Worm (Caenorhabditis elegans): ENCODE data around the gene F28H6.4.

F28H6.4 gene

DNA sequence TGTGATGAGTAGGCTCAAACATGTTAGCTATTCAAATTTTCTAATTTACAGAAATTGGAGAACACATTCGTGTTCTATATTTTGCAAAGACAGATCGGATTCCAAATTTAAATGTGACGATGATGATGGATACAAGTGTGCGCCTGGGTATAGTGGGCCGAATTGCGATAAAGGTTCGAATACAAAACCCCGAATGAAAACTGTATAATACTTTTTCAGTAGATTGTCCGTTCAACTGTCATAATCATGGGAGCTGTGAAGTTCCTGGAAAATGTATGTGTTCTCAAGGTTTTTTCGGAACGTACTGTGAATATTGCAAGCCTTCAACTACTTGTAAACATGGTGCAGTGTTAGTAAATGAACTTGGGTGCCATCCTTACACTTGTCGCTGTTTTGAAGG lies 36.7 kb upstream of the F28H6.4 start:
- TF ChIP-seq ceh-82 (tag; optimal IDR thresholded peaks at IDR 0.05) (no peak), zag-1 (tag; optimal IDR thresholded peaks at IDR 0.05) (no peak), elt-2 (tag; optimal IDR thresholded peaks at IDR 0.05) (no peak), unc-62 (GFP tag; optimal IDR thresholded peaks at IDR 0.05) (no peak), nhr-11 (tag; optimal IDR thresholded peaks at IDR 0.05) (no peak), elt-1 (tag; optimal IDR thresholded peaks at IDR 0.05) (no peak), lin-39 (tag; optimal IDR thresholded peaks at IDR 0.05) (no peak), nhr-76 (tag; optimal IDR thresholded peaks at IDR 0.05) (no peak), jun-1 (tag; optimal IDR thresholded peaks at IDR 0.05) (no peak), nfya-1 (tag; optimal IDR thresholded peaks at IDR 0.05; ENCODE audit: insufficient read depth) (no peak), aly-2 (tag; optimal IDR thresholded peaks at IDR 0.05) (no peak), lsy-12 (tag; optimal IDR thresholded peaks at IDR 0.05) (no peak), nhr-77 (tag; optimal IDR thresholded peaks at IDR 0.05) (no peak), ZK546.5 (tag; optimal IDR thresholded peaks at IDR 0.05) (no peak), egl-27 (tag; optimal IDR thresholded peaks at IDR 0.05) (no peak), snpc-4 (tag; optimal IDR thresholded peaks at IDR 0.05) (no peak), ztf-11 (tag; optimal IDR thresholded peaks at IDR 0.05) (no peak), daf-12 (tag; optimal IDR thresholded peaks at IDR 0.05) (no peak), nhr-25 (tag; optimal IDR thresholded peaks at IDR 0.05) (no peak)

ce11 chrX:14098618-14099118 lies 29.0 kb upstream of the F28H6.4 start, which contains the start of gene F16B12.4:
Gene F16B12.4, minus strand, starts transcription at chrX:14098668.
- TF ChIP-seq zag-1 (tag; optimal IDR thresholded peaks at IDR 0.05) (no peak), nfya-1 (tag; optimal IDR thresholded peaks at IDR 0.05; ENCODE audit: insufficient read depth) (peak; percentile 22), hmg-11 (tag; optimal IDR thresholded peaks at IDR 0.05) (peak; percentile 11), elt-2 (tag; optimal IDR thresholded peaks at IDR 0.05) (no peak), sea-2 (GFP tag; optimal IDR thresholded peaks at IDR 0.05) (no peak), nhr-43 (tag; optimal IDR thresholded peaks at IDR 0.05; ENCODE audit: poor library complexity, severe bottlenecking) (no peak), lsy-12 (tag; optimal IDR thresholded peaks at IDR 0.05) (no peak), ama-1 (optimal IDR thresholded peaks at IDR 0.05) (no peak), nhr-12 (tag; optimal IDR thresholded peaks at IDR 0.05) (no peak)

ce11 chrX:14101986-14102385 lies 25.7 kb upstream of the F28H6.4 start, which contains the start of gene F16B12.6:
Gene F16B12.6, plus strand, starts transcription at chrX:14102316.
- peak; percentile 89 for TF ChIP-seq pha-4 (tag; optimal IDR thresholded peaks at IDR 0.05)
- TF ChIP-seq nhr-23 (tag; optimal IDR thresholded peaks at IDR 0.05) = peak; percentile 69
- peak; percentile 47 for TF ChIP-seq lin-39 (tag; optimal IDR thresholded peaks at IDR 0.05)
- TF ChIP-seq nhr-25 (tag; optimal IDR thresholded peaks at IDR 0.05) = peak; percentile 80
- TF ChIP-seq fkh-10 (GFP tag; optimal IDR thresholded peaks at IDR 0.05) = no peak
- TF ChIP-seq egl-27 (tag; optimal IDR thresholded peaks at IDR 0.05) = no peak
- TF ChIP-seq sea-2 (GFP tag; optimal IDR thresholded peaks at IDR 0.05) = no peak
- no peak for TF ChIP-seq R02D3.7 (tag; optimal IDR thresholded peaks at IDR 0.05)
- TF ChIP-seq ama-1 (optimal IDR thresholded peaks at IDR 0.05) = peak; percentile 38
- no peak for TF ChIP-seq mdl-1 (tag; optimal IDR thresholded peaks at IDR 0.05)
- no peak for TF ChIP-seq ceh-82 (tag; optimal IDR thresholded peaks at IDR 0.05)
- TF ChIP-seq nhr-12 (tag; optimal IDR thresholded peaks at IDR 0.05) = no peak
- TF ChIP-seq unc-62 (GFP tag; optimal IDR thresholded peaks at IDR 0.05) = no peak
- TF ChIP-seq eor-1 (tag; optimal IDR thresholded peaks at IDR 0.05) = no peak
- TF ChIP-seq nhr-77 (tag; optimal IDR thresholded peaks at IDR 0.05) = no peak
- TF ChIP-seq ztf-4 (tag; optimal IDR thresholded peaks at IDR 0.05) = no peak
- no peak for TF ChIP-seq ceh-9 (tag; optimal IDR thresholded peaks at IDR 0.05)
- TF ChIP-seq nhr-28 (tag; optimal IDR thresholded peaks at IDR 0.05) = no peak
- TF ChIP-seq nhr-76 (tag; optimal IDR thresholded peaks at IDR 0.05) = no peak
- TF ChIP-seq tbx-2 (tag; optimal IDR thresholded peaks at IDR 0.05) = peak; percentile 51
- TF ChIP-seq hmg-11 (tag; optimal IDR thresholded peaks at IDR 0.05) = peak; percentile 63
- no peak for TF ChIP-seq daf-12 (tag; optimal IDR thresholded peaks at IDR 0.05)
- no peak for TF ChIP-seq nhr-67 (tag; optimal IDR thresholded peaks at IDR 0.05)
- no peak for TF ChIP-seq egl-5 (tag; optimal IDR thresholded peaks at IDR 0.05)
- TF ChIP-seq jun-1 (tag; optimal IDR thresholded peaks at IDR 0.05) = peak; percentile 47
- TF ChIP-seq nhr-237 (tag; optimal IDR thresholded peaks at IDR 0.05) = no peak
- TF ChIP-seq unc-39 (tag; optimal IDR thresholded peaks at IDR 0.05) = no peak
- TF ChIP-seq nfya-1 (tag; optimal IDR thresholded peaks at IDR 0.05; ENCODE audit: insufficient read depth) = peak; percentile 84
- peak; percentile 92 for TF ChIP-seq lin-15B (tag; optimal IDR thresholded peaks at IDR 0.05)
- no peak for TF ChIP-seq fos-1 (tag; optimal IDR thresholded peaks at IDR 0.05)
- TF ChIP-seq aly-2 (tag; optimal IDR thresholded peaks at IDR 0.05) = no peak
- TF ChIP-seq elt-3 (tag; optimal IDR thresholded peaks at IDR 0.05) = no peak
- no peak for TF ChIP-seq ZK546.5 (tag; optimal IDR thresholded peaks at IDR 0.05)
- TF ChIP-seq elt-2 (tag; optimal IDR thresholded peaks at IDR 0.05) = peak; percentile 64
- TF ChIP-seq ceh-28 (tag; optimal IDR thresholded peaks at IDR 0.05) = peak; percentile 17
- no peak for TF ChIP-seq fkh-2 (tag; optimal IDR thresholded peaks at IDR 0.05)
- peak; percentile 43 for TF ChIP-seq pqm-1 (tag; optimal IDR thresholded peaks at IDR 0.05)
- TF ChIP-seq zag-1 (tag; optimal IDR thresholded peaks at IDR 0.05) = no peak
- no peak for TF ChIP-seq ztf-11 (tag; optimal IDR thresholded peaks at IDR 0.05)
- no peak for TF ChIP-seq mml-1 (tag; optimal IDR thresholded peaks at IDR 0.05)
- peak; percentile 65 for TF ChIP-seq skn-1 (tag; optimal IDR thresholded peaks at IDR 0.05)
- TF ChIP-seq lsy-12 (tag; optimal IDR thresholded peaks at IDR 0.05) = peak; percentile 2
- peak; percentile 54 for TF ChIP-seq snpc-4 (tag; optimal IDR thresholded peaks at IDR 0.05)
- TF ChIP-seq elt-1 (tag; optimal IDR thresholded peaks at IDR 0.05) = peak; percentile 23

Data from whole organism, L3 larva.